Worm (Caenorhabditis elegans) whole organism, young adult: ENCODE results near the gene Y55F3BR.11.
A peak's percentile ranks its signal among the peaks of the same experiment; 100 is the strongest.

Experiments
- B0019.2 ChIP-seq: fragments of 200-800 bp; sonication (Bioruptor generic); conservative IDR thresholded peaks from 2 replicates; pipeline ENCODE4 v1.3.6; 2022; ENCODE audit warnings: missing genetic modification reagents, missing genetic modification characterization, missing compliant biosample characterization
- B0261.1 ChIP-seq: sonication (generic microtip); optimal IDR thresholded peaks from 2 replicates; lab custom pipeline; 2016; ENCODE audit warnings: mild to moderate bottlenecking, missing genetic modification characterization, moderate library complexity, missing compliant biosample characterization
- B0336.3 ChIP-seq: fragments of 200-800 bp; sonication (Bioruptor generic); IDR thresholded peaks from 2 replicates; pipeline ENCODE4 v1.3.6; 2022; ENCODE audit warnings: missing genetic modification characterization, missing compliant biosample characterization
- D2030.7 ChIP-seq: fragments of 200-800 bp; sonication (Bioruptor generic); IDR thresholded peaks from 2 replicates; pipeline ENCODE4 v1.3.6; 2022; ENCODE audit warnings: missing genetic modification reagents, missing genetic modification characterization, missing compliant biosample characterization
- F10E7.11 ChIP-seq: sonication (generic microtip); optimal IDR thresholded peaks from 2 replicates; lab custom pipeline; 2017; ENCODE audit warnings: mild to moderate bottlenecking, missing genetic modification characterization, moderate library complexity, missing compliant biosample characterization
- F23B12.7 ChIP-seq: sonication (generic microtip); optimal IDR thresholded peaks from 2 replicates; lab custom pipeline; 2017; ENCODE audit warnings: missing genetic modification characterization, mild to moderate bottlenecking, missing compliant biosample characterization, antibody characterized with exemption, moderate library complexity; ENCODE audit not compliant: insufficient read depth
- F37B4.10 ChIP-seq: fragments of 200-800 bp; sonication (Bioruptor generic); IDR thresholded peaks from 2 replicates; pipeline ENCODE4 v1.3.6; 2022; ENCODE audit warnings: missing genetic modification characterization, missing compliant biosample characterization
- F49E8.2 ChIP-seq: sonication (generic microtip); optimal IDR thresholded peaks from 3 replicates; lab custom pipeline; 2017; ENCODE audit warnings: missing genetic modification characterization, mild to moderate bottlenecking, missing compliant biosample characterization, antibody characterized with exemption, moderate library complexity; ENCODE audit not compliant: insufficient read depth
- T26A5.8 ChIP-seq: sonication (generic microtip); optimal IDR thresholded peaks from 2 replicates; lab custom pipeline; 2016; ENCODE audit warnings: missing genetic modification characterization, missing compliant biosample characterization
- Y56A3A.18 ChIP-seq: fragments of 200-800 bp; sonication (Bioruptor generic); IDR thresholded peaks from 2 replicates; pipeline ENCODE4 v1.3.6; 2022; ENCODE audit warnings: missing genetic modification reagents, missing genetic modification characterization, missing compliant biosample characterization
- akir-1 ChIP-seq: fragments of 200-800 bp; sonication (Bioruptor generic); optimal IDR thresholded peaks from 2 replicates; lab custom pipeline; 2018; ENCODE audit warnings: mild to moderate bottlenecking, missing genetic modification characterization, moderate library complexity, missing compliant biosample characterization
- attf-3 ChIP-seq: fragments of 200-800 bp; sonication (Bioruptor generic); conservative IDR thresholded peaks from 2 replicates; pipeline ENCODE4 v1.3.6; 2022; ENCODE audit warnings: missing genetic modification reagents, missing genetic modification characterization, missing compliant biosample characterization
- attf-5 ChIP-seq: fragments of 200-800 bp; sonication (Bioruptor generic); optimal IDR thresholded peaks from 2 replicates; lab custom pipeline; 2018; ENCODE audit warnings: mild to moderate bottlenecking, missing genetic modification characterization, missing compliant biosample characterization
- ccch-3 ChIP-seq: fragments of 200-800 bp; sonication (Bioruptor generic); optimal IDR thresholded peaks from 2 replicates; lab custom pipeline; 2018; ENCODE audit warnings: mild to moderate bottlenecking, missing genetic modification characterization, missing compliant biosample characterization
- cebp-1 ChIP-seq, 2 experiments: fragments of 200-800 bp in 1 of 2; sonication (Bioruptor generic) in 1 of 2; sonication (generic microtip) in 1 of 2; IDR thresholded peaks in 1 of 2; optimal IDR thresholded peaks in 1 of 2; 2 replicates each; pipeline versions ENCODE4 v1.3.6 to Lab custom; 2017 to 2022; ENCODE audit warnings: missing compliant biosample characterization in 2 of 2, missing genetic modification characterization in 2 of 2, mild to moderate bottlenecking in 1 of 2, missing genetic modification reagents in 1 of 2, moderate library complexity in 1 of 2
- cebp-2 ChIP-seq: fragments of 200-800 bp; sonication (Bioruptor generic); IDR thresholded peaks from 2 replicates; pipeline ENCODE4 v1.3.6; 2022; ENCODE audit warnings: missing genetic modification characterization, missing compliant biosample characterization
- ceh-27 ChIP-seq: fragments of 200-800 bp; sonication (Bioruptor generic); optimal IDR thresholded peaks from 2 replicates; lab custom pipeline; 2018; ENCODE audit warnings: mild to moderate bottlenecking, missing genetic modification characterization, moderate library complexity, missing compliant biosample characterization
- die-1 ChIP-seq: sonication (generic microtip); optimal IDR thresholded peaks from 2 replicates; lab custom pipeline; 2016; ENCODE audit warnings: missing genotype, mild to moderate bottlenecking, missing genetic modification characterization, missing compliant biosample characterization
- dpl-1 ChIP-seq: fragments of 150-350 bp; optimal IDR thresholded peaks from 2 replicates; lab custom pipeline; 2014; ENCODE audit warnings: missing biosample characterization, missing genetic modification reagents, missing genetic modification characterization
- efl-1 ChIP-seq: fragments of 150-350 bp; optimal IDR thresholded peaks from 2 replicates; lab custom pipeline; 2014; ENCODE audit warnings: missing biosample characterization, missing genetic modification reagents, missing genetic modification characterization
- egl-18 ChIP-seq: fragments of 200-800 bp; sonication (Bioruptor generic); IDR thresholded peaks from 2 replicates; pipeline ENCODE4 v1.3.6; 2022; ENCODE audit warnings: missing genetic modification reagents, missing genetic modification characterization, missing compliant biosample characterization
- egrh-3 ChIP-seq: fragments of 200-800 bp; sonication (Bioruptor generic); IDR thresholded peaks from 2 replicates; pipeline ENCODE4 v1.3.6; 2022; ENCODE audit warnings: missing genetic modification reagents, missing genetic modification characterization, missing compliant biosample characterization
- ekl-4 ChIP-seq: fragments of 200-800 bp; sonication (Bioruptor generic); IDR thresholded peaks from 2 replicates; pipeline ENCODE4 v1.3.6; 2022; ENCODE audit warnings: missing genetic modification reagents, missing genetic modification characterization, missing compliant biosample characterization
- him-1 ChIP-seq: sonication (generic microtip); optimal IDR thresholded peaks from 2 replicates; lab custom pipeline; 2016; ENCODE audit warnings: missing genotype, missing genetic modification reagents, missing genetic modification characterization, missing compliant biosample characterization
- hmg-20 ChIP-seq: fragments of 200-800 bp; sonication (Bioruptor generic); IDR thresholded peaks from 2 replicates; pipeline ENCODE4 v1.3.6; 2022; ENCODE audit warnings: missing genetic modification reagents, missing genetic modification characterization, missing compliant biosample characterization
- hrde-1 ChIP-seq: sonication (generic microtip); optimal IDR thresholded peaks from 2 replicates; lab custom pipeline; 2016; ENCODE audit warnings: missing genetic modification characterization, mild to moderate bottlenecking, missing compliant biosample characterization, moderate library complexity, missing genotype, missing genetic modification reagents, borderline replicate concordance
- lin-26 ChIP-seq: fragments of 200-800 bp; sonication (Bioruptor generic); IDR thresholded peaks from 2 replicates; pipeline ENCODE4 v1.3.6; 2022; ENCODE audit warnings: missing genetic modification reagents, missing genetic modification characterization, missing compliant biosample characterization
- lin-40 ChIP-seq: sonication (generic microtip); optimal IDR thresholded peaks from 2 replicates; lab custom pipeline; 2016; ENCODE audit warnings: missing genetic modification characterization, mild to moderate bottlenecking, missing compliant biosample characterization, missing genotype, missing genetic modification reagents
- lin-54 ChIP-seq: fragments of 200-800 bp; sonication (Bioruptor generic); optimal IDR thresholded peaks from 2 replicates; lab custom pipeline; 2018; ENCODE audit warnings: mild to moderate bottlenecking, missing genetic modification characterization, missing compliant biosample characterization
- lsl-1 ChIP-seq: fragments of 200-800 bp; sonication (Bioruptor generic); optimal IDR thresholded peaks from 2 replicates; lab custom pipeline; 2018; ENCODE audit warnings: mild to moderate bottlenecking, missing genetic modification characterization, moderate library complexity, missing compliant biosample characterization
- madf-6 ChIP-seq: fragments of 200-800 bp; sonication (Bioruptor generic); IDR thresholded peaks from 2 replicates; pipeline ENCODE4 v1.3.6; 2022; ENCODE audit warnings: missing genetic modification reagents, missing genetic modification characterization, missing compliant biosample characterization
- mcd-1 ChIP-seq: fragments of 200-800 bp; sonication (Bioruptor generic); IDR thresholded peaks from 2 replicates; pipeline ENCODE4 v1.3.6; 2022; ENCODE audit warnings: missing genetic modification reagents, missing genetic modification characterization, missing compliant biosample characterization
- mxl-1 ChIP-seq: sonication (generic microtip); optimal IDR thresholded peaks from 2 replicates; lab custom pipeline; 2016; ENCODE audit warnings: missing genetic modification characterization, missing compliant biosample characterization
- nhr-80 ChIP-seq: sonication (generic microtip); optimal IDR thresholded peaks from 2 replicates; lab custom pipeline; 2016; ENCODE audit warnings: missing genetic modification characterization, missing compliant biosample characterization
- nhr-90 ChIP-seq: sonication (generic microtip); optimal IDR thresholded peaks from 2 replicates; lab custom pipeline; 2016; ENCODE audit warnings: missing genotype, mild to moderate bottlenecking, missing genetic modification characterization, missing compliant biosample characterization
- pbrm-1 ChIP-seq: fragments of 200-800 bp; sonication (Bioruptor generic); IDR thresholded peaks from 2 replicates; pipeline ENCODE4 v1.3.6; 2022; ENCODE audit warnings: missing genetic modification reagents, missing genetic modification characterization, missing compliant biosample characterization
- rpc-1 ChIP-seq, 2 experiments: fragments of 150-350 bp in 1 of 2; sonication (generic microtip) in 1 of 2; optimal IDR thresholded peaks; 2 replicates each; lab custom pipeline; 2014 to 2018; ENCODE audit warnings: missing biosample characterization in 1 of 2, missing genetic modification characterization in 1 of 2, missing genetic modification reagents in 1 of 2, missing genotype in 1 of 2
- snpc-3.4 ChIP-seq: sonication (generic microtip); optimal IDR thresholded peaks from 2 replicates; lab custom pipeline; 2017; ENCODE audit warnings: missing genetic modification characterization, mild to moderate bottlenecking, missing compliant biosample characterization, antibody characterized with exemption, moderate library complexity, missing genotype, missing genetic modification reagents
- tbp1 ChIP-seq: fragments of 200-800 bp; sonication (Bioruptor generic); optimal IDR thresholded peaks from 2 replicates; lab custom pipeline; 2018; ENCODE audit warnings: mild to moderate bottlenecking, missing genetic modification characterization, missing compliant biosample characterization
- tbx-9 ChIP-seq: sonication (generic microtip); optimal IDR thresholded peaks from 2 replicates; lab custom pipeline; 2016; ENCODE audit warnings: borderline replicate concordance, missing genetic modification characterization, inconsistent platforms, missing compliant biosample characterization
- unc-130 ChIP-seq: sonication (generic microtip); optimal IDR thresholded peaks from 2 replicates; lab custom pipeline; 2016; ENCODE audit warnings: missing genetic modification reagents, missing genetic modification characterization, missing compliant biosample characterization
- zim-3 ChIP-seq: sonication (generic microtip); optimal IDR thresholded peaks from 2 replicates; lab custom pipeline; 2017; ENCODE audit warnings: mild to moderate bottlenecking, missing genetic modification characterization, moderate library complexity, missing compliant biosample characterization
- ztf-18 ChIP-seq: sonication (generic microtip); optimal IDR thresholded peaks from 2 replicates; lab custom pipeline; 2016; ENCODE audit warnings: missing genotype, mild to moderate bottlenecking, missing genetic modification characterization, missing compliant biosample characterization
- ztf-25 ChIP-seq: fragments of 200-800 bp; sonication (Bioruptor generic); IDR thresholded peaks from 2 replicates; pipeline ENCODE4 v1.3.6; 2022; ENCODE audit warnings: missing genetic modification reagents, missing genetic modification characterization, missing compliant biosample characterization
- ztf-3 ChIP-seq: fragments of 200-800 bp; sonication (Bioruptor generic); optimal IDR thresholded peaks from 2 replicates; lab custom pipeline; 2018; ENCODE audit warnings: mild to moderate bottlenecking, missing genetic modification characterization, missing compliant biosample characterization

Gene Y55F3BR.11

DNA sequence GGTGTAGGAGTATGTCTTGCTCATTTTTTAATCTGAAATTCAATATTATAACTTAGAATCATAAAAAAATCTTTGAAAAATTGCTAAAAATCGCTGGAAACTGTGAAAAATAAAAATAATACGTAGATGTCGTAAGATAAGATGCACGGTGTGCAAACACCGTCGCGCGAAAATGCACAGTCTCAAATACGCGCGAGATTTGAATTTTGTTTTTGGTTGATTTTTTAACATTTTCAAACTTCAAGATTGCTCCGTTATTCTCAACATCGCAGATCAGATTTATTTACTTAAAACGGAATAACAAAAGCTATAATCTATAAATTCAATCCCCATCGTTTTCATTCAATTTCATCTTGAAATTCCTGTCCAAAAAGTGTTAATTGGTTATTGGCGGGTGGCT lies 12.9 kb upstream of the Y55F3BR.11 start, which contains the start of gene Y55F3BR.6 (continued):
- no peak for TF ChIP-seq F10E7.11 (tag; lab: Kevin White, UChicago)
- TF ChIP-seq tbx-9 (tag; lab: Kevin White, UChicago) = no peak
- no peak for TF ChIP-seq lin-26
- TF ChIP-seq F23B12.7 = no peak

DNA sequence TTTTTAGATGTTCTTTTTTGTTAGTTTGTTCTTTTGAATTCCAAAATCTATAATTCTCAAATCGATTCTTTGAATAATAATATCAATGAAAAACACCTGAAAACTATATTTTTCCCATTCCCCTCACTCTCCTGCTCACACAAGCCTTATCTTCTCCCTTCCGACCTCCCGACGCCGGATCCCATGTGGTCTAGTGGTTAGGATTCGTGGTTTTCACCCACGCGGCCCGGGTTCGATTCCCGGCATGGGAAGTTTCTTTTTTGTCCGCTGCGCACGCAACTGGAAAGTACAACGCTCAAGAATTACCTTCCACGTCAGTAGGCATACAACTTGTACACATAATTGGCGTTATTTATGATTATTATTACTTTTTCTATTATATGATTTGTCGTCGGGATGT lies 12.4 kb upstream of the Y55F3BR.11 start:
- TF ChIP-seq nhr-90 (tag; lab: Kevin White, UChicago) = peak; percentile 52
- peak; percentile 53; the same call in 1 of the 2 replicates for TF ChIP-seq hmg-20 (GFP tag; lab: Robert Waterston, UW)
- peak; percentile 30 for TF ChIP-seq lsl-1 (GFP tag; lab: Kevin White, UChicago)
- TF ChIP-seq nhr-80 = peak; percentile 4
- TF ChIP-seq B0336.3 (GFP tag; lab: Robert Waterston, UW) = peak; percentile 38; the same call in 1 of the 2 replicates
- peak; percentile 30 for TF ChIP-seq ztf-18
- TF ChIP-seq snpc-3.4 (tag; lab: Kevin White, UChicago) = peak; percentile 21
- no peak for TF ChIP-seq F37B4.10
- no peak for TF ChIP-seq akir-1 (GFP tag; lab: Kevin White, UChicago)
- TF ChIP-seq dpl-1 (GFP tag; lab: Kevin White, UChicago) = peak; percentile 38
- peak; percentile 75 for TF ChIP-seq B0261.1
- TF ChIP-seq unc-130 (GFP tag; lab: Kevin White, UChicago) = peak; percentile 28
- TF ChIP-seq Y56A3A.18 = peak; percentile 32; the same call in 1 of the 2 replicates
- TF ChIP-seq tbp1 (GFP tag; lab: Kevin White, UChicago) = peak; percentile 94
- no peak for TF ChIP-seq cebp-2 (GFP tag; lab: Robert Waterston, UW)
- TF ChIP-seq zim-3 = no peak
- TF ChIP-seq attf-3 (GFP tag; lab: Robert Waterston, UW) = peak; percentile 57; the same call in 1 of the 2 replicates
- no peak; the same call in 1 of the 2 replicates for TF ChIP-seq madf-6 (GFP tag; lab: Robert Waterston, UW)
- TF ChIP-seq ceh-27 (GFP tag; lab: Kevin White, UChicago) = peak; percentile 32
- 0 out of 2 replicates have a peak, but pooled peaks have one; percentile 20 for TF ChIP-seq egrh-3
- no peak for TF ChIP-seq efl-1
- no peak for TF ChIP-seq ztf-3
- TF ChIP-seq him-1 (tag; lab: Kevin White, UChicago) = peak; percentile 67
- no peak for TF ChIP-seq hrde-1 (tag; lab: Kevin White, UChicago)
- peak; percentile 4 for TF ChIP-seq attf-5 (GFP tag; lab: Kevin White, UChicago)
- peak; percentile 41 for TF ChIP-seq lin-40 (tag; lab: Kevin White, UChicago)
- no peak for TF ChIP-seq egl-18 (GFP tag; lab: Robert Waterston, UW)
- no peak for TF ChIP-seq cebp-1 (GFP tag; IDR thresholded peaks at IDR 0.05; lab: Robert Waterston, UW)
- TF ChIP-seq cebp-1 (tag; optimal IDR thresholded peaks at IDR 0.05; lab: Kevin White, UChicago) = peak; percentile 36
- no peak for TF ChIP-seq T26A5.8 (tag; lab: Kevin White, UChicago)
- peak; percentile 59 for TF ChIP-seq rpc-1 (optimal IDR thresholded peaks at IDR 0.05; lab: Kevin White, UChicago)
- peak; percentile 83 for TF ChIP-seq rpc-1 (tag; optimal IDR thresholded peaks at IDR 0.05; lab: Kevin White, UChicago)
- 0 out of 2 replicates have a peak, but pooled peaks have one; percentile 21 for TF ChIP-seq ztf-25 (GFP tag; lab: Robert Waterston, UW)
- peak; percentile 82 for TF ChIP-seq lin-26
- 0 out of 2 replicates have a peak, but pooled peaks have one; percentile 32 for TF ChIP-seq pbrm-1 (GFP tag; lab: Robert Waterston, UW)
- TF ChIP-seq lin-54 = peak; percentile 28
- peak; percentile 38; the same call in 1 of the 2 replicates for TF ChIP-seq ekl-4 (GFP tag; lab: Robert Waterston, UW)
- TF ChIP-seq die-1 (tag; lab: Kevin White, UChicago) = peak; percentile 72
- no peak for TF ChIP-seq ccch-3 (GFP tag; lab: Kevin White, UChicago)
- no peak for TF ChIP-seq B0019.2 (GFP tag; lab: Robert Waterston, UW)
- TF ChIP-seq F49E8.2 = no peak
- TF ChIP-seq mcd-1 = peak; percentile 70
- TF ChIP-seq D2030.7 = peak; percentile 74
- TF ChIP-seq mxl-1 (tag; lab: Kevin White, UChicago) = peak; percentile 5
